Fruit fly (Drosophila melanogaster) whole organism, embryonic: Measurements from ENCODE around the gene Naa20A.

ENCODE experiments used
- B-H2 ChIP-seq: fragments of 200-800 bp; sonication (Bioruptor generic); optimal IDR thresholded peaks from 2 replicates; lab custom pipeline; 2018; ENCODE audit warnings: missing biosample characterization, mild to moderate bottlenecking, missing genetic modification characterization
- CG10209 ChIP-seq: fragments of 200-800 bp; sonication (Bioruptor generic); optimal IDR thresholded peaks from 3 replicates; lab custom pipeline; 2017; ENCODE audit warnings: missing biosample characterization, mild to moderate bottlenecking, missing genetic modification characterization, missing genetic modification reagents
- CG10267 ChIP-seq: fragments of 200-800 bp; sonication (Bioruptor generic); optimal IDR thresholded peaks from 2 replicates; lab custom pipeline; 2018; ENCODE audit warnings: missing biosample characterization, mild to moderate bottlenecking, missing genetic modification characterization, moderate library complexity
- CG10431 ChIP-seq: fragments of 200-800 bp; sonication (Bioruptor generic); optimal IDR thresholded peaks from 3 replicates; lab custom pipeline; 2018; ENCODE audit warnings: missing biosample characterization, mild to moderate bottlenecking, missing genetic modification characterization
- CG10959 ChIP-seq: fragments of 200-800 bp; sonication (Bioruptor generic); IDR thresholded peaks from 2 replicates; pipeline ENCODE4 v1.3.6; 2022; ENCODE audit warnings: missing biosample characterization, missing genetic modification characterization
- CG12104 ChIP-seq: fragments of 200-800 bp; sonication (Bioruptor generic); optimal IDR thresholded peaks from 3 replicates; lab custom pipeline; 2016; ENCODE audit warnings: missing biosample characterization, missing genetic modification characterization
- CG1233 ChIP-seq: fragments of 200-800 bp; sonication (Bioruptor generic); optimal IDR thresholded peaks from 4 replicates; lab custom pipeline; 2018; ENCODE audit warnings: missing biosample characterization, mild to moderate bottlenecking, missing genetic modification characterization
- CG12744 ChIP-seq: fragments of 200-800 bp; sonication (Bioruptor generic); optimal IDR thresholded peaks from 2 replicates; lab custom pipeline; 2016; ENCODE audit warnings: missing biosample characterization, missing genetic modification characterization
- CG13296 ChIP-seq: fragments of 200-800 bp; sonication (Bioruptor generic); optimal IDR thresholded peaks from 3 replicates; lab custom pipeline; 2018; ENCODE audit warnings: missing biosample characterization, mild to moderate bottlenecking, missing genetic modification characterization
- CG13775 ChIP-seq: fragments of 200-800 bp; sonication (Bioruptor generic); optimal IDR thresholded peaks from 3 replicates; lab custom pipeline; 2017; ENCODE audit warnings: missing biosample characterization, mild to moderate bottlenecking, missing genetic modification characterization
- CG13894 ChIP-seq: fragments of 200-800 bp; sonication (Bioruptor generic); optimal IDR thresholded peaks from 3 replicates; lab custom pipeline; 2018; ENCODE audit warnings: missing biosample characterization, mild to moderate bottlenecking, missing genetic modification characterization, moderate library complexity
- CG14710 ChIP-seq: fragments of 200-800 bp; sonication (Bioruptor generic); optimal IDR thresholded peaks from 3 replicates; lab custom pipeline; 2019; ENCODE audit warnings: missing biosample characterization, mild to moderate bottlenecking, missing genetic modification characterization, moderate library complexity
- CG17568 ChIP-seq: fragments of 200-800 bp; sonication (Bioruptor generic); optimal IDR thresholded peaks from 2 replicates; lab custom pipeline; 2018; ENCODE audit warnings: missing biosample characterization, mild to moderate bottlenecking, missing genetic modification characterization, moderate library complexity
- CG34422 ChIP-seq: fragments of 200-800 bp; sonication (Bioruptor generic); IDR thresholded peaks from 3 replicates; pipeline ENCODE4 v1.3.6; 2022; ENCODE audit warnings: missing biosample characterization, missing genetic modification characterization
- CG7745 ChIP-seq: fragments of 200-800 bp; sonication (Bioruptor generic); optimal IDR thresholded peaks from 2 replicates; lab custom pipeline; 2018; ENCODE audit warnings: missing biosample characterization, mild to moderate bottlenecking, missing genetic modification characterization, moderate library complexity
- CG7839 ChIP-seq: fragments of 200-800 bp; sonication (Bioruptor generic); optimal IDR thresholded peaks from 3 replicates; lab custom pipeline; 2018; ENCODE audit warnings: missing biosample characterization, mild to moderate bottlenecking, missing genetic modification characterization, moderate library complexity
- CG7928 ChIP-seq: fragments of 200-800 bp; sonication (Bioruptor generic); optimal IDR thresholded peaks from 2 replicates; lab custom pipeline; 2017; ENCODE audit warnings: missing biosample characterization, mild to moderate bottlenecking, missing genetic modification characterization
- CG7963 ChIP-seq: fragments of 200-800 bp; sonication (Bioruptor generic); IDR thresholded peaks from 3 replicates; pipeline ENCODE4 v1.3.6; 2022; ENCODE audit warnings: missing biosample characterization, missing genetic modification characterization; ENCODE audit not compliant: partially characterized antibody
- CG9797 ChIP-seq: fragments of 200-800 bp; sonication (Bioruptor generic); optimal IDR thresholded peaks from 3 replicates; lab custom pipeline; 2018; ENCODE audit warnings: missing biosample characterization, mild to moderate bottlenecking, missing genetic modification characterization
- CTCF ChIP-seq: fragments of 200-800 bp; sonication (Bioruptor generic); optimal IDR thresholded peaks from 2 replicates; lab custom pipeline; 2017; ENCODE audit warnings: missing biosample characterization, mild to moderate bottlenecking, missing genetic modification characterization, moderate library complexity
- Dip2 ChIP-seq: fragments of 200-800 bp; sonication (Bioruptor generic); IDR thresholded peaks from 2 replicates; pipeline ENCODE4 v1.3.6; 2022; ENCODE audit warnings: missing biosample characterization, missing genetic modification characterization
- Eip74EF ChIP-seq, 2 experiments: fragments of 200-800 bp in 1 of 2; fragments of >200 bp in 1 of 2; sonication (Bioruptor generic) in 1 of 2; optimal IDR thresholded peaks; 2 replicates each; lab custom pipeline; 2017 to 2019; ENCODE audit warnings: missing biosample characterization in 2 of 2, missing genetic modification characterization in 2 of 2, mild to moderate bottlenecking in 1 of 2, moderate library complexity in 1 of 2
- HLHmδ ChIP-seq: fragments of 200-800 bp; sonication (Bioruptor generic); optimal IDR thresholded peaks from 2 replicates; lab custom pipeline; 2018; ENCODE audit warnings: missing biosample characterization, mild to moderate bottlenecking, missing genetic modification characterization, moderate library complexity
- Lpt ChIP-seq: fragments of >200 bp; optimal IDR thresholded peaks from 2 replicates; lab custom pipeline; 2018; ENCODE audit warnings: missing biosample characterization, missing genetic modification characterization
- MBD-R2 ChIP-seq: fragments of 200-800 bp; sonication (Bioruptor generic); IDR thresholded peaks from 2 replicates; pipeline ENCODE4 v1.3.6; 2022; ENCODE audit warnings: missing biosample characterization, missing genetic modification characterization
- MESR4 ChIP-seq: fragments of 200-800 bp; sonication (Bioruptor generic); optimal IDR thresholded peaks from 2 replicates; lab custom pipeline; 2018; ENCODE audit warnings: missing biosample characterization, mild to moderate bottlenecking, missing genetic modification characterization, moderate library complexity
- Nf-YC ChIP-seq: fragments of 200-800 bp; optimal IDR thresholded peaks from 3 replicates; lab custom pipeline; 2019; ENCODE audit warnings: missing biosample characterization, mild to moderate bottlenecking, missing genetic modification characterization, moderate library complexity
- Pdp1 ChIP-seq, 2 experiments: fragments of 200-800 bp; sonication (Bioruptor generic); optimal IDR thresholded peaks; 3 replicates each; lab custom pipeline; 2016; ENCODE audit warnings: missing biosample characterization in 2 of 2, missing genetic modification characterization in 2 of 2, mild to moderate bottlenecking in 1 of 2, moderate library complexity in 1 of 2
- Tbp ChIP-seq: fragments of >200 bp; optimal IDR thresholded peaks from 2 replicates; lab custom pipeline; 2018; ENCODE audit warnings: missing biosample characterization, missing genetic modification characterization
- Trl ChIP-seq, 3 experiments: fragments of >200 bp in 2 of 3; fragments of 200-800 bp in 1 of 3; sonication (Bioruptor generic) in 1 of 3; optimal IDR thresholded peaks; 2 replicates in 1 of 3; 3 replicates in 2 of 3; lab custom pipeline; 2016 to 2017; ENCODE audit warnings: missing biosample characterization in 1 of 3, missing genetic modification characterization in 1 of 3
- cas ChIP-seq: fragments of 200-800 bp; sonication (Bioruptor generic); IDR thresholded peaks from 2 replicates; pipeline ENCODE4 v1.3.6; 2022; ENCODE audit warnings: missing biosample characterization, missing genetic modification characterization
- crol ChIP-seq: fragments of 200-800 bp; sonication (Bioruptor generic); IDR thresholded peaks from 2 replicates; pipeline ENCODE4 v1.3.6; 2022; ENCODE audit warnings: missing biosample characterization, missing genetic modification characterization
- ewg ChIP-seq: fragments of 200-800 bp; sonication (Bioruptor generic); optimal IDR thresholded peaks from 3 replicates; lab custom pipeline; 2017; ENCODE audit warnings: mild to moderate bottlenecking, missing biosample characterization, missing genetic modification reagents, missing genetic modification characterization
- ham ChIP-seq: fragments of 200-800 bp; sonication (Bioruptor generic); IDR thresholded peaks from 2 replicates; pipeline ENCODE4 v1.3.6; 2022; ENCODE audit warnings: missing biosample characterization, missing genetic modification characterization
- knrl ChIP-seq: fragments of 200-800 bp; sonication (Bioruptor generic); IDR thresholded peaks from 3 replicates; pipeline ENCODE4 v1.3.6; 2022; ENCODE audit warnings: missing biosample characterization, missing genetic modification characterization; ENCODE audit not compliant: partially characterized antibody
- lmd ChIP-seq: fragments of 200-800 bp; sonication (Bioruptor generic); IDR thresholded peaks from 2 replicates; pipeline ENCODE4 v1.3.6; 2022; ENCODE audit warnings: missing biosample characterization, missing genetic modification characterization
- pan ChIP-seq, 4 experiments: fragments of >200 bp in 3 of 4; fragments of 200-800 bp in 1 of 4; sonication (Bioruptor generic) in 1 of 4; optimal IDR thresholded peaks in 3 of 4; IDR thresholded peaks in 1 of 4; 2 replicates each; pipeline versions ENCODE4 v1.3.6 to Lab custom; 2017 to 2022; ENCODE audit warnings: missing biosample characterization in 2 of 4, missing genetic modification characterization in 2 of 4, mixed read lengths in 1 of 4
- phol ChIP-seq: fragments of 200-800 bp; sonication (Bioruptor generic); optimal IDR thresholded peaks from 3 replicates; lab custom pipeline; 2018; ENCODE audit warnings: missing biosample characterization, mild to moderate bottlenecking, missing genetic modification characterization, moderate library complexity
- prd ChIP-seq, 3 experiments: fragments of >200 bp in 2 of 3; fragments of 200-800 bp in 1 of 3; sonication (Bioruptor generic) in 1 of 3; optimal IDR thresholded peaks in 2 of 3; IDR thresholded peaks in 1 of 3; 2 replicates in 2 of 3; 3 replicates in 1 of 3; pipeline versions ENCODE4 v1.3.6 to Lab custom; 2017 to 2022; ENCODE audit warnings: missing biosample characterization in 1 of 3, missing genetic modification characterization in 1 of 3
- pum ChIP-seq: fragments of 200-800 bp; sonication (Bioruptor generic); optimal IDR thresholded peaks from 2 replicates; lab custom pipeline; 2016; ENCODE audit warnings: missing biosample characterization, missing genetic modification characterization
- ranshi ChIP-seq: fragments of 200-800 bp; sonication (Bioruptor generic); IDR thresholded peaks from 2 replicates; pipeline ENCODE4 v1.3.6; 2022; ENCODE audit warnings: missing biosample characterization, missing genetic modification characterization
- row ChIP-seq: fragments of 200-800 bp; sonication (Bioruptor generic); IDR thresholded peaks from 3 replicates; pipeline ENCODE4 v1.3.6; 2022; ENCODE audit warnings: missing biosample characterization, missing genetic modification characterization
- sc ChIP-seq, 3 experiments: fragments of >200 bp in 2 of 3; fragments of 200-800 bp in 1 of 3; sonication (Bioruptor generic) in 1 of 3; optimal IDR thresholded peaks; 2 replicates in 2 of 3; 3 replicates in 1 of 3; lab custom pipeline; 2017; ENCODE audit warnings: mild to moderate bottlenecking in 1 of 3, missing biosample characterization in 1 of 3, missing genetic modification characterization in 1 of 3, missing genetic modification reagents in 1 of 3
- slbo ChIP-seq: fragments of 200-800 bp; sonication (Bioruptor generic); IDR thresholded peaks from 2 replicates; pipeline ENCODE4 v1.3.6; 2022; ENCODE audit warnings: missing biosample characterization, missing genetic modification characterization
- ssp ChIP-seq: fragments of 200-800 bp; sonication (Bioruptor generic); IDR thresholded peaks from 2 replicates; pipeline ENCODE4 v1.3.6; 2022; ENCODE audit warnings: missing biosample characterization, missing genetic modification characterization
- trem ChIP-seq: fragments of 200-800 bp; optimal IDR thresholded peaks from 3 replicates; lab custom pipeline; 2019; ENCODE audit warnings: missing biosample characterization, mild to moderate bottlenecking, missing genetic modification characterization, moderate library complexity
- vnd ChIP-seq: fragments of 200-800 bp; sonication (Bioruptor generic); IDR thresholded peaks from 3 replicates; pipeline ENCODE4 v1.3.6; 2022; ENCODE audit warnings: missing biosample characterization, missing genetic modification characterization; ENCODE audit not compliant: partially characterized antibody

Naa20A gene

DNA sequence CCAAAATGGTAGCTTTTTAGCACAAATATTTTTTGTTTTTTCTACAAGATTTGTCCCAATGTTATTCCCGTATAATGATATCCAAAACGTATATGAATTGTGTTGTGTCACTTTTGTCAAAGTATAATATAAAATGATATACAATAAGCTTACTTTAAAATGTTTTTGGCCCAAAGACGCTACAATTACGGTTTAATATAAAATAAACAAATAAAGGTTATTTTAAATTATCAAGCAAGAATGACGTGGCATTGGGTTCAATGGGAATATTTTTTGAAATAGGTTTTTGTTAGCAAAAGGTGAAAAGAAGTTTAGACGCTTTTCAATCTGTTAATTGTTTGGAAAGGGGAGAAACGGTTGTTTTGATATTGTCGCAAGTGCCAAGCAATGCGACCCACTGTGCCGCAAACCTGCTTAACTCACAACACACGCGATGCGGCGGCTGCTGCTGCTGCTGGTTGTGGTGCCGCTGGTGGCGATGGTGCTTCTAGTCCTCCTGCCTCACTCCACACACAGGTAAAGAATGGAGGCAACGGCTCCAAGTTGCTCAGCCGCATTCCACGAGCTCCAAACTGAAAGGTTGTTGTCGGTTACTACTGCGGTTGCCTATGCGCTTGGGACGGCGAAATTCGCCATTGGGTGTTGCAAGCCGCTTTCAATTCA lies 40.5 kb upstream of the Naa20A start (continued):
- TF ChIP-seq CG14710 (tag; lab: Kevin White, UChicago) (peak; percentile 43), vnd (no peak), CG12744 (no peak), CG13775 (GFP tag; lab: Kevin White, UChicago) (peak; percentile 67), pan (optimal IDR thresholded peaks at IDR 0.05; lab: Kevin White, UChicago) (no peak), pan (GFP tag; optimal IDR thresholded peaks at IDR 0.05 in 1 of 2, IDR thresholded peaks at IDR 0.05 in 1 of 2) (peak in 1 of 2 experiments; percentile 35), B-H2 (no peak), CG12104 (GFP tag; lab: Kevin White, UChicago) (peak; percentile 61), CG7963 (GFP tag; lab: Robert Waterston, UW) (no peak), prd (optimal IDR thresholded peaks at IDR 0.05; lab: Kevin White, UChicago) (no peak), prd (GFP tag; IDR thresholded peaks at IDR 0.05; lab: Robert Waterston, UW) (0 out of 3 replicates have a peak, but pooled peaks have one; percentile 16), CG34422 (GFP tag; lab: Robert Waterston, UW) (no peak), CG1233 (GFP tag; lab: Kevin White, UChicago) (peak; percentile 57), ssp (GFP tag; lab: Robert Waterston, UW) (no peak), CG10209 (GFP tag; lab: Kevin White, UChicago) (peak; percentile 54), Eip74EF (GFP tag; optimal IDR thresholded peaks at IDR 0.05; lab: Kevin White, UChicago) (no peak), CG13296 (GFP tag; lab: Kevin White, UChicago) (no peak), Dip2 (no peak), Trl (optimal IDR thresholded peaks at IDR 0.05; lab: Kevin White, UChicago) (peak in 1 of 2 experiments; percentile 43), Trl (GFP tag; optimal IDR thresholded peaks at IDR 0.05; lab: Kevin White, UChicago) (no peak), CG10431 (no peak), Lpt (no peak), ham (GFP tag; lab: Robert Waterston, UW) (no peak), CG9797 (GFP tag; lab: Kevin White, UChicago) (no peak), Nf-YC (tag; lab: Kevin White, UChicago) (peak; percentile 62), CG7928 (GFP tag; lab: Kevin White, UChicago) (no peak), crol (GFP tag; lab: Robert Waterston, UW) (no peak), Pdp1 (GFP tag; optimal IDR thresholded peaks at IDR 0.05; lab: Kevin White, UChicago) (peak; percentile 14 to 21), trem (tag; lab: Kevin White, UChicago) (peak; percentile 17), CG7745 (tag; lab: Kevin White, UChicago) (no peak), CG7839 (tag; lab: Kevin White, UChicago) (peak; percentile 73), MBD-R2 (GFP tag; lab: Robert Waterston, UW) (no peak), ewg (GFP tag; lab: Kevin White, UChicago) (peak; percentile 19), sc (optimal IDR thresholded peaks at IDR 0.05; lab: Kevin White, UChicago) (no peak), sc (GFP tag; optimal IDR thresholded peaks at IDR 0.05; lab: Kevin White, UChicago) (peak; percentile 24), CTCF (GFP tag; lab: Kevin White, UChicago) (no peak), HLHmδ (no peak), CG10267 (tag; lab: Kevin White, UChicago) (peak; percentile 37), CG13894 (tag; lab: Kevin White, UChicago) (no peak), slbo (GFP tag; lab: Robert Waterston, UW) (no peak; the same call in 1 of the 2 replicates), cas (GFP tag; lab: Robert Waterston, UW) (no peak), CG17568 (GFP tag; lab: Kevin White, UChicago) (no peak), Tbp (no peak), knrl (no peak), row (GFP tag; lab: Robert Waterston, UW) (peak; percentile 71), pum (GFP tag; lab: Kevin White, UChicago) (peak; percentile 31), CG10959 (GFP tag; lab: Robert Waterston, UW) (no peak), ranshi (0 out of 2 replicates have a peak, but pooled peaks have one; percentile 28), phol (peak; percentile 59), lmd (GFP tag; lab: Robert Waterston, UW) (no peak), MESR4 (GFP tag; lab: Kevin White, UChicago) (no peak)
